Fruit fly (Drosophila melanogaster): Measurements from ENCODE around the gene CG43145.

The CG43145 gene

DNA sequence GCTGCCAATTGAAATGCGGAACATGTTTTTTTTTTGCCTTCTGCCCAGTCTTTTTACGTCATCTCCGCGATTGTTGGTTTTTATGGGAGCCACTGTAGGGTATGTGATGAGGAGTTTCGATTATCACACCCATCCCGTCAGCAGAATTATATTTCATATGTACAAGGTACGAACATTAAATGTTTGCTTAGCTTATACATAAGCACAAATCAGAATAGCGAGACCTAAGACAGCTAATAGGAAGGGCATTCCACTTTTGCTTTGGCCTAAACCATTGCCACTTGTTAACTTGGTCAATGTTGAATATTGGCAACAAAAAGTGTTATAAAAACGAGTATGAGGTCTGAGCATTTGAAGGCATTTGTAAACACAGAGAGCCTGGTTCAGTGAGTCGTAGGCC lies 1.6 kb downstream of the CG43145 start, which contains the start of gene CG2816 (continued):
- TF ChIP-seq lmd (GFP tag; IDR thresholded peaks at IDR 0.05) (peak; percentile 92), GATAe (GFP tag; conservative IDR thresholded peaks at IDR 0.05) (no peak), Nf-YC (tag; optimal IDR thresholded peaks at IDR 0.05) (no peak), CG8388 (GFP tag; optimal IDR thresholded peaks at IDR 0.05) (no peak), nmo (GFP tag; optimal IDR thresholded peaks at IDR 0.05) (no peak), CG8944 (GFP tag; optimal IDR thresholded peaks at IDR 0.05) (peak; percentile 58), CG13287 (GFP tag; IDR thresholded peaks at IDR 0.05; ENCODE audit: partially characterized antibody) (no peak), fd3F (GFP tag; optimal IDR thresholded peaks at IDR 0.05) (peak; percentile 45), slp2 (GFP tag; optimal IDR thresholded peaks at IDR 0.05) (peak; percentile 63), vnd (GFP tag; IDR thresholded peaks at IDR 0.05; ENCODE audit: partially characterized antibody) (no peak), Fer2 (tag; optimal IDR thresholded peaks at IDR 0.05) (peak; percentile 36), fd102C (GFP tag; optimal IDR thresholded peaks at IDR 0.05) (no peak), CG4328 (GFP tag; optimal IDR thresholded peaks at IDR 0.05) (no peak), mam (GFP tag; optimal IDR thresholded peaks at IDR 0.05) (peak; percentile 96), Opbp (GFP tag; IDR thresholded peaks at IDR 0.05; ENCODE audit: partially characterized antibody) (no peak), CG3163 (GFP tag; optimal IDR thresholded peaks at IDR 0.05) (peak; percentile 9), kay (GFP tag; optimal IDR thresholded peaks at IDR 0.05) (peak; percentile 53), CG32532 (GFP tag; IDR thresholded peaks at IDR 0.05) (peak; percentile 70), dati (GFP tag; IDR thresholded peaks at IDR 0.05) (no peak), Mes4 (GFP tag; optimal IDR thresholded peaks at IDR 0.05) (no peak), CG10366 (GFP tag; IDR thresholded peaks at IDR 0.05) (peak; percentile 49; the same call in 1 of the 2 replicates), Dad (GFP tag; optimal IDR thresholded peaks at IDR 0.05) (peak; percentile 2), CTCF (GFP tag; optimal IDR thresholded peaks at IDR 0.05) (no peak), CG6654 (GFP tag; optimal IDR thresholded peaks at IDR 0.05) (no peak), CG9932 (GFP tag; IDR thresholded peaks at IDR 0.05) (peak; percentile 98), CG13624 (GFP tag; optimal IDR thresholded peaks at IDR 0.05) (no peak), CG14965 (GFP tag; optimal IDR thresholded peaks at IDR 0.05; ENCODE audit: borderline replicate concordance) (no peak), Adf1 (GFP tag; IDR thresholded peaks at IDR 0.05) (peak; percentile 63), fd96Cb (tag; optimal IDR thresholded peaks at IDR 0.05) (peak; percentile 6), Blimp-1 (GFP tag; optimal IDR thresholded peaks at IDR 0.05) (no peak), CG30431 (GFP tag; optimal IDR thresholded peaks at IDR 0.05) (peak; percentile 6), CG7928 (GFP tag; optimal IDR thresholded peaks at IDR 0.05) (no peak), Jarid2 (GFP tag; optimal IDR thresholded peaks at IDR 0.05) (no peak), kni (GFP tag; optimal IDR thresholded peaks at IDR 0.05) (no peak), HLH4C (GFP tag; IDR thresholded peaks at IDR 0.05; ENCODE audit: partially characterized antibody) (no peak), CG18764 (GFP tag; optimal IDR thresholded peaks at IDR 0.05) (no peak), Aef1 (GFP tag; IDR thresholded peaks at IDR 0.05) (peak; percentile 60; the same call in 2 of the 3 replicates), al (GFP tag; IDR thresholded peaks at IDR 0.05) (peak; percentile 95), Fer3 (tag; optimal IDR thresholded peaks at IDR 0.05) (peak; percentile 63), H15 (GFP tag; IDR thresholded peaks at IDR 0.05) (no peak), Hey (tag; optimal IDR thresholded peaks at IDR 0.05) (peak; percentile 14), CG4424 (GFP tag; optimal IDR thresholded peaks at IDR 0.05) (no peak), twi (tag; optimal IDR thresholded peaks at IDR 0.05) (no peak), zf30C (GFP tag; optimal IDR thresholded peaks at IDR 0.05) (no peak), CG2120 (GFP tag; optimal IDR thresholded peaks at IDR 0.05) (peak; percentile 97), Elba2 (GFP tag; optimal IDR thresholded peaks at IDR 0.05) (no peak), CG15696 (tag; optimal IDR thresholded peaks at IDR 0.05) (no peak), CG5953 (GFP tag; IDR thresholded peaks at IDR 0.05) (no peak), D19B (GFP tag; optimal IDR thresholded peaks at IDR 0.05) (peak; percentile 27), insv (GFP tag; optimal IDR thresholded peaks at IDR 0.05) (no peak), CG12236 (GFP tag; optimal IDR thresholded peaks at IDR 0.05) (no peak), Dbx (GFP tag; IDR thresholded peaks at IDR 0.05) (peak; percentile 70)
